Fruit fly (Drosophila melanogaster) whole organism, wandering third instar larva: ENCODE results near the gene Ir25a.
A peak's percentile ranks its signal among the peaks of the same experiment; 100 is the strongest.

Experiments
- Abd-B ChIP-seq: fragments of >200 bp; optimal IDR thresholded peaks from 2 replicates; lab custom pipeline; 2017; ENCODE audit warnings: missing biosample characterization, missing genetic modification characterization
- CG32264 ChIP-seq: fragments of 200-800 bp; sonication (Bioruptor generic); optimal IDR thresholded peaks from 2 replicates; lab custom pipeline; 2016; ENCODE audit warnings: missing biosample characterization, missing genetic modification characterization
- CG9705 ChIP-seq: fragments of 200-800 bp; sonication (Bioruptor generic); optimal IDR thresholded peaks from 2 replicates; lab custom pipeline; 2018; ENCODE audit warnings: missing biosample characterization, mild to moderate bottlenecking, missing genetic modification characterization
- CrebA ChIP-seq: fragments of 200-800 bp; sonication (Bioruptor generic); optimal IDR thresholded peaks from 2 replicates; lab custom pipeline; 2016; ENCODE audit warnings: missing biosample characterization, mild to moderate bottlenecking, missing genetic modification characterization, borderline replicate concordance
- Dfd ChIP-seq: fragments of >200 bp; optimal IDR thresholded peaks from 2 replicates; lab custom pipeline; 2017; ENCODE audit warnings: missing biosample characterization, missing genetic modification characterization
- Dif ChIP-seq: fragments of 200-275, 200-300 bp; sonication (Bioruptor generic); optimal IDR thresholded peaks from 2 replicates; lab custom pipeline; 2018; ENCODE audit warnings: missing biosample characterization, missing genetic modification characterization; ENCODE audit not compliant: partially characterized antibody
- GATAd ChIP-seq: sonication (Bioruptor generic); optimal IDR thresholded peaks from 2 replicates; lab custom pipeline; 2016; ENCODE audit warnings: missing biosample characterization, missing genetic modification characterization
- HLH106 ChIP-seq: fragments of 200-800 bp; optimal IDR thresholded peaks from 3 replicates; lab custom pipeline; 2019; ENCODE audit warnings: missing biosample characterization, mild to moderate bottlenecking, missing genetic modification characterization, moderate library complexity
- Hnf4 ChIP-seq: fragments of 200-800 bp; sonication (Bioruptor generic); optimal IDR thresholded peaks from 2 replicates; lab custom pipeline; 2016; ENCODE audit warnings: missing biosample characterization, mild to moderate bottlenecking, missing genetic modification characterization
- Hr78 ChIP-seq: fragments of >200 bp; optimal IDR thresholded peaks from 2 replicates; lab custom pipeline; 2017; ENCODE audit warnings: missing biosample characterization, missing genetic modification characterization
- Hr83 ChIP-seq: fragments of 200-300 bp; sonication (Bioruptor generic); optimal IDR thresholded peaks from 2 replicates; lab custom pipeline; 2016; ENCODE audit warnings: missing biosample characterization, mild to moderate bottlenecking, missing genetic modification characterization, moderate library complexity; ENCODE audit not compliant: poor library complexity, severe bottlenecking
- Jra ChIP-seq: sonication (Bioruptor generic); optimal IDR thresholded peaks from 2 replicates; lab custom pipeline; 2016; ENCODE audit warnings: missing biosample characterization, missing genetic modification characterization
- Mio ChIP-seq: sonication (Bioruptor generic); optimal IDR thresholded peaks from 2 replicates; lab custom pipeline; 2016; ENCODE audit warnings: missing biosample characterization, missing genetic modification characterization
- Myc ChIP-seq: fragments of >200 bp; optimal IDR thresholded peaks from 2 replicates; lab custom pipeline; 2017
- N ChIP-seq: fragments of >200 bp; optimal IDR thresholded peaks from 2 replicates; lab custom pipeline; 2018; ENCODE audit warnings: missing biosample characterization, missing external identifiers, missing genetic modification characterization
- OdsH ChIP-seq: fragments of 200-800 bp; sonication (Bioruptor generic); optimal IDR thresholded peaks from 2 replicates; lab custom pipeline; 2016; ENCODE audit warnings: missing biosample characterization, mild to moderate bottlenecking, missing genetic modification characterization
- Rel ChIP-seq, 2 experiments: fragments of 200-800 bp; sonication (Bioruptor generic) in 1 of 2; optimal IDR thresholded peaks; 2 replicates in 1 of 2; 3 replicates in 1 of 2; lab custom pipeline; 2016 to 2019; ENCODE audit warnings: mild to moderate bottlenecking in 2 of 2, missing biosample characterization in 2 of 2, missing genetic modification characterization in 2 of 2, moderate library complexity in 1 of 2
- Sp1 ChIP-seq: fragments of 200-800 bp; sonication (Bioruptor generic); optimal IDR thresholded peaks from 3 replicates; lab custom pipeline; 2019; ENCODE audit warnings: missing biosample characterization, mild to moderate bottlenecking, missing genetic modification characterization, moderate library complexity
- Vsx2 ChIP-seq: fragments of 200-300, 225-300 bp; sonication (Bioruptor generic); optimal IDR thresholded peaks from 2 replicates; lab custom pipeline; 2018; ENCODE audit warnings: missing biosample characterization, missing genetic modification characterization; ENCODE audit not compliant: partially characterized antibody
- br ChIP-seq: fragments of 200-800 bp; sonication (Bioruptor generic); optimal IDR thresholded peaks from 2 replicates; lab custom pipeline; 2016; ENCODE audit warnings: missing biosample characterization, missing genetic modification characterization
- brk ChIP-seq: fragments of 200-800 bp; sonication (Bioruptor generic); optimal IDR thresholded peaks from 2 replicates; lab custom pipeline; 2016; ENCODE audit warnings: missing biosample characterization, mild to moderate bottlenecking, missing genetic modification characterization
- dl ChIP-seq, 2 experiments: fragments of 175-275, 200-275 bp in 1 of 2; fragments of 200-275 bp in 1 of 2; sonication (Bioruptor generic); optimal IDR thresholded peaks; lab custom pipeline; 2018; ENCODE audit warnings: mild to moderate bottlenecking in 2 of 2, missing biosample characterization in 2 of 2, missing genetic modification characterization in 2 of 2, moderate library complexity in 2 of 2; ENCODE audit not compliant: partially characterized antibody in 2 of 2, insufficient read depth in 1 of 2
- dmrt93B ChIP-seq: fragments of 200-800 bp; sonication (Bioruptor generic); optimal IDR thresholded peaks from 2 replicates; lab custom pipeline; 2018; ENCODE audit warnings: missing biosample characterization, mild to moderate bottlenecking, missing genetic modification characterization
- dsf ChIP-seq: sonication (Bioruptor generic); optimal IDR thresholded peaks from 2 replicates; lab custom pipeline; 2016; ENCODE audit warnings: missing biosample characterization, missing genetic modification characterization, borderline replicate concordance
- ey ChIP-seq: fragments of 200-800 bp; sonication (Bioruptor generic); optimal IDR thresholded peaks from 2 replicates; lab custom pipeline; 2016; ENCODE audit warnings: missing biosample characterization, missing genetic modification characterization
- foxo ChIP-seq, 2 experiments: fragments of 200-800 bp; sonication (Bioruptor generic); optimal IDR thresholded peaks; 2 replicates in 1 of 2; 3 replicates in 1 of 2; lab custom pipeline; 2016 to 2017; ENCODE audit warnings: missing biosample characterization in 2 of 2, missing genetic modification characterization in 2 of 2
- fru ChIP-seq: fragments of 200-800 bp; sonication (Bioruptor generic); optimal IDR thresholded peaks from 3 replicates; lab custom pipeline; 2016; ENCODE audit warnings: missing biosample characterization, mild to moderate bottlenecking, missing genetic modification characterization
- h ChIP-seq: fragments of 200-800 bp; sonication (Bioruptor generic); optimal IDR thresholded peaks from 3 replicates; lab custom pipeline; 2016; ENCODE audit warnings: missing biosample characterization, mild to moderate bottlenecking, missing genetic modification characterization
- jim ChIP-seq: fragments of 175-275, 200-325 bp; sonication (Bioruptor generic); optimal IDR thresholded peaks from 2 replicates; lab custom pipeline; 2016; ENCODE audit warnings: missing biosample characterization, mild to moderate bottlenecking, missing genetic modification characterization
- lola ChIP-seq: fragments of >200 bp; optimal IDR thresholded peaks from 2 replicates; lab custom pipeline; 2017; ENCODE audit warnings: missing biosample characterization, missing genetic modification characterization
- pan ChIP-seq: fragments of >200 bp; optimal IDR thresholded peaks from 2 replicates; lab custom pipeline; 2017
- psq ChIP-seq: fragments of 200-800 bp; sonication (Bioruptor generic); optimal IDR thresholded peaks from 3 replicates; lab custom pipeline; 2017; ENCODE audit warnings: missing biosample characterization, mild to moderate bottlenecking, missing genetic modification characterization, moderate library complexity
- rgr ChIP-seq: fragments of 200-800 bp; sonication (Bioruptor generic); optimal IDR thresholded peaks from 3 replicates; lab custom pipeline; 2016; ENCODE audit warnings: missing biosample characterization, mild to moderate bottlenecking, missing genetic modification characterization
- sage ChIP-seq: fragments of 200-800 bp; sonication (Bioruptor generic); optimal IDR thresholded peaks from 2 replicates; lab custom pipeline; 2016; ENCODE audit warnings: missing biosample characterization, mild to moderate bottlenecking, missing genetic modification characterization
- sv ChIP-seq: fragments of 200-800 bp; sonication (Bioruptor generic); optimal IDR thresholded peaks from 3 replicates; lab custom pipeline; 2016; ENCODE audit warnings: missing biosample characterization, missing genetic modification characterization
- tai ChIP-seq: sonication (Bioruptor generic); optimal IDR thresholded peaks from 2 replicates; lab custom pipeline; 2016; ENCODE audit warnings: missing biosample characterization, missing genetic modification characterization
- usp ChIP-seq: fragments of >200 bp; optimal IDR thresholded peaks from 2 replicates; lab custom pipeline; 2017; ENCODE audit warnings: missing biosample characterization, missing genetic modification characterization
- woc ChIP-seq: sonication (Bioruptor generic); optimal IDR thresholded peaks from 2 replicates; lab custom pipeline; 2016; ENCODE audit warnings: missing biosample characterization, mild to moderate bottlenecking, missing genetic modification characterization

Gene Ir25a

dm6 chr2L:4846629-4847125 lies 11.6 kb upstream of the Ir25a start:
- no peak for TF ChIP-seq Myc

DNA sequence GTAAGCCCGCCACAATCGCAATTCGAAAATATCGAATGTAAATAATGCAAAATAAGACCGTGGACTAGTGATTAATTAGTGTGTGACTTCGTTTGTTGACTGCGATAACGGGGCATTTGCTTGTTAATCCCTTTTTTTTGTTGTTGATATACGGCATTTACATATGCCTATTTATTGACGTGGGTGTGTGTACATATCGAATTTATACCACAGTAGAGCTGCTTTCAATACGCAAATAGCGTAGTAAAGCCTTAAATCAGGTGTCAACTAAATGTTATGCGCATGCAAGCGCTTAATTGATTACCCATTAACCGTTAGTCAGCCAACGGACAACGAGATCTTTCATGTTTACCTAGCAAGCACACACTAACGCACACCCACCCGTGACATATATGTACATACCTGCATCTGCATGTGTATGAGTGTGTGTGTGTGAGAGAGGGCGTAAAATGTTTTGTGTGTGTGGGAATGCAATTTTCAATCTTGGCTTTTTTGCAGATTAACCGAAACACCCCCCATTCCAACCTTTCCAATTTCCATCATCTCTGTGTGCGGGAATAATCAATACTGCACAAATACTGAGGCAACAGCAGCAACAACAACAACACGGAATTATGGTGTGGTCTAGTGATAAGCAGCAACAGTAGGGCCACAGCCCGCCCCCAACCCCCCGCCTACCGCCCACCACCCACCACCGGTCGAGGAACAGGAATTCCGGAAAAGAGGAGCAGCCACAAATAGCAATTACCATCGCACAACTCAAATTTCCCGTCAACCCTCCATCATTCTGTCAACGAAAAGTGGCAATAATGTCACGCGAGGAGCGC lies 3.6 kb upstream of the Ir25a start:
- TF ChIP-seq br (GFP tag; lab: Kevin White, UChicago) (no peak), lola (GFP tag; lab: Kevin White, UChicago) (no peak), Rel (GFP tag; optimal IDR thresholded peaks at IDR 0.05; lab: Kevin White, UChicago) (no peak), Rel (tag; optimal IDR thresholded peaks at IDR 0.05; lab: Kevin White, UChicago) (peak; percentile 36), h (GFP tag; lab: Kevin White, UChicago) (no peak), Myc (no peak), fru (GFP tag; lab: Kevin White, UChicago) (no peak)

dm6 chr2L:4837772-4838397 lies 2.8 kb upstream of the Ir25a start, which contains the start of the genes tank and CG12194:
TSS of gene tank (minus strand) at chr2L:4837999.
TSS of gene CG12194 (plus strand) at chr2L:4838347.
- no peak for TF ChIP-seq Dif
- TF ChIP-seq brk = no peak
- TF ChIP-seq Hnf4 (GFP tag; lab: Kevin White, UChicago) = peak; percentile 98
- peak; percentile 38 for TF ChIP-seq jim (GFP tag; lab: Kevin White, UChicago)
- TF ChIP-seq Hr78 = no peak
- TF ChIP-seq woc (GFP tag; lab: Kevin White, UChicago) = peak; percentile 94
- TF ChIP-seq usp (GFP tag; lab: Kevin White, UChicago) = no peak
- TF ChIP-seq Jra (GFP tag; lab: Kevin White, UChicago) = peak; percentile 86
- TF ChIP-seq N (GFP tag; lab: Kevin White, UChicago) = no peak
- no peak for TF ChIP-seq Dfd (GFP tag; lab: Kevin White, UChicago)
- peak; percentile 98 for TF ChIP-seq sv (GFP tag; lab: Kevin White, UChicago)
- TF ChIP-seq foxo (GFP tag; optimal IDR thresholded peaks at IDR 0.05; lab: Kevin White, UChicago) = peak; percentile 94 to 99
- TF ChIP-seq psq (GFP tag; lab: Kevin White, UChicago) = peak; percentile 93
- peak; percentile 99 for TF ChIP-seq rgr (GFP tag; lab: Kevin White, UChicago)
- TF ChIP-seq Rel (GFP tag; optimal IDR thresholded peaks at IDR 0.05; lab: Kevin White, UChicago) = peak; percentile 95
- peak; percentile 50 for TF ChIP-seq Rel (tag; optimal IDR thresholded peaks at IDR 0.05; lab: Kevin White, UChicago)
- no peak for TF ChIP-seq lola (GFP tag; lab: Kevin White, UChicago)
- TF ChIP-seq br (GFP tag; lab: Kevin White, UChicago) = peak; percentile 98
- peak; percentile 98 for TF ChIP-seq ey (GFP tag; lab: Kevin White, UChicago)
- TF ChIP-seq sage (GFP tag; lab: Kevin White, UChicago) = peak; percentile 96
- peak; percentile 91 for TF ChIP-seq HLH106 (tag; lab: Kevin White, UChicago)
- peak; percentile 87 for TF ChIP-seq GATAd
- TF ChIP-seq Mio = peak; percentile 93
- no peak for TF ChIP-seq Abd-B
- TF ChIP-seq tai (GFP tag; lab: Kevin White, UChicago) = no peak
- TF ChIP-seq CG32264 (GFP tag; lab: Kevin White, UChicago) = peak; percentile 96
- peak; percentile 95 for TF ChIP-seq dmrt93B
- TF ChIP-seq Sp1 (GFP tag; lab: Kevin White, UChicago) = peak; percentile 92
- peak; percentile 97 for TF ChIP-seq fru (GFP tag; lab: Kevin White, UChicago)
- no peak for TF ChIP-seq dl (GFP tag; optimal IDR thresholded peaks at IDR 0.05; lab: Kevin White, UChicago; ENCODE audit: insufficient read depth in 1 of 2, partially characterized antibody in 2 of 2)
- peak; percentile 97 for TF ChIP-seq OdsH
- no peak for TF ChIP-seq pan (lab: Kevin White, UChicago)
- TF ChIP-seq CG9705 (GFP tag; lab: Kevin White, UChicago) = peak; percentile 53
- TF ChIP-seq Vsx2 (GFP tag; lab: Kevin White, UChicago) = no peak
- peak; percentile 98 for TF ChIP-seq h (GFP tag; lab: Kevin White, UChicago)
- peak; percentile 88 for TF ChIP-seq Hr83
- TF ChIP-seq Myc = peak; percentile 61
- TF ChIP-seq CrebA (GFP tag; lab: Kevin White, UChicago) = no peak
- peak; percentile 81 for TF ChIP-seq dsf (GFP tag; lab: Kevin White, UChicago)
